Fruit fly (Drosophila melanogaster) whole organism, embryonic: ENCODE data around the gene CG15922.
A peak's percentile ranks its signal among the peaks of the same experiment; 100 is the strongest.

ENCODE experiments used
- Awh ChIP-seq: fragments of 200-800 bp; sonication (Bioruptor generic); IDR thresholded peaks from 2 replicates; pipeline ENCODE4, ENCODE4 v1.3.6; 2022; ENCODE audit warnings: missing biosample characterization, missing genetic modification characterization
- CG10147 ChIP-seq: fragments of 200-800 bp; sonication (Bioruptor generic); optimal IDR thresholded peaks from 2 replicates; lab custom pipeline; 2019; ENCODE audit warnings: missing biosample characterization, mild to moderate bottlenecking, missing genetic modification characterization, moderate library complexity
- CG10209 ChIP-seq: fragments of 200-800 bp; sonication (Bioruptor generic); optimal IDR thresholded peaks from 3 replicates; lab custom pipeline; 2017; ENCODE audit warnings: missing biosample characterization, mild to moderate bottlenecking, missing genetic modification characterization, missing genetic modification reagents
- CG10267 ChIP-seq: fragments of 200-800 bp; sonication (Bioruptor generic); optimal IDR thresholded peaks from 2 replicates; lab custom pipeline; 2018; ENCODE audit warnings: missing biosample characterization, mild to moderate bottlenecking, missing genetic modification characterization, moderate library complexity
- CG11504 ChIP-seq: fragments of 200-800 bp; sonication (Bioruptor generic); optimal IDR thresholded peaks from 3 replicates; lab custom pipeline; 2019; ENCODE audit warnings: missing biosample characterization, mild to moderate bottlenecking, missing genetic modification characterization, moderate library complexity
- CG13424 ChIP-seq: fragments of 200-800 bp; sonication (Bioruptor generic); optimal IDR thresholded peaks from 2 replicates; lab custom pipeline; 2019; ENCODE audit warnings: missing biosample characterization, mild to moderate bottlenecking, missing genetic modification characterization, moderate library complexity
- CG15269 ChIP-seq: fragments of 200-800 bp; sonication (Bioruptor generic); optimal IDR thresholded peaks from 2 replicates; lab custom pipeline; 2018; ENCODE audit warnings: missing biosample characterization, mild to moderate bottlenecking, missing genetic modification characterization, moderate library complexity
- CG17328 ChIP-seq: fragments of 200-800 bp; sonication (Bioruptor generic); IDR thresholded peaks from 2 replicates; pipeline ENCODE4 v1.3.6; 2022; ENCODE audit warnings: missing biosample characterization, missing genetic modification characterization
- CG17361 ChIP-seq: fragments of 200-800 bp; sonication (Bioruptor generic); IDR thresholded peaks from 3 replicates; pipeline ENCODE4 v1.3.6; 2022; ENCODE audit warnings: missing biosample characterization, missing genetic modification characterization
- CG17829 ChIP-seq: fragments of 200-800 bp; optimal IDR thresholded peaks from 2 replicates; lab custom pipeline; 2019; ENCODE audit warnings: missing biosample characterization, mild to moderate bottlenecking, missing genetic modification characterization, moderate library complexity
- CG18262 ChIP-seq: fragments of 200-800 bp; optimal IDR thresholded peaks from 3 replicates; lab custom pipeline; 2019; ENCODE audit warnings: missing biosample characterization, mild to moderate bottlenecking, missing genetic modification characterization, moderate library complexity
- CG18764 ChIP-seq: fragments of 200-800 bp; sonication (Bioruptor generic); optimal IDR thresholded peaks from 3 replicates; lab custom pipeline; 2016; ENCODE audit warnings: missing biosample characterization, missing genetic modification characterization
- CG2199 ChIP-seq: fragments of 200-800 bp; sonication (Bioruptor generic); IDR thresholded peaks from 3 replicates; pipeline ENCODE4 v1.3.6; 2022; ENCODE audit warnings: missing biosample characterization, missing genetic modification characterization
- CG2712 ChIP-seq: fragments of 200-800 bp; optimal IDR thresholded peaks from 3 replicates; lab custom pipeline; 2019; ENCODE audit warnings: missing biosample characterization, mild to moderate bottlenecking, missing genetic modification characterization, moderate library complexity
- CG32532 ChIP-seq: fragments of 200-800 bp; sonication (Bioruptor generic); IDR thresholded peaks from 2 replicates; pipeline ENCODE4 v1.3.6; 2022; ENCODE audit warnings: missing biosample characterization, missing genetic modification characterization
- CG7556 ChIP-seq: fragments of 200-800 bp; sonication (Bioruptor generic); optimal IDR thresholded peaks from 2 replicates; lab custom pipeline; 2017; ENCODE audit warnings: missing biosample characterization, mild to moderate bottlenecking, missing genetic modification characterization
- CG7928 ChIP-seq: fragments of 200-800 bp; sonication (Bioruptor generic); optimal IDR thresholded peaks from 2 replicates; lab custom pipeline; 2017; ENCODE audit warnings: missing biosample characterization, mild to moderate bottlenecking, missing genetic modification characterization
- CG8290 ChIP-seq, 3 experiments: fragments of 200-800 bp; sonication (Bioruptor generic); optimal IDR thresholded peaks; 2 replicates each; lab custom pipeline; 2016 to 2019; ENCODE audit warnings: missing biosample characterization in 3 of 3, missing genetic modification characterization in 3 of 3, mild to moderate bottlenecking in 2 of 3, moderate library complexity in 1 of 3
- CG9437 ChIP-seq: fragments of 200-800 bp; sonication (Bioruptor generic); optimal IDR thresholded peaks from 2 replicates; lab custom pipeline; 2018; ENCODE audit warnings: missing biosample characterization, mild to moderate bottlenecking, missing genetic modification characterization
- CoRest ChIP-seq: fragments of 200-800 bp; sonication (Bioruptor generic); optimal IDR thresholded peaks from 3 replicates; lab custom pipeline; 2018; ENCODE audit warnings: missing biosample characterization, mild to moderate bottlenecking, missing genetic modification characterization, moderate library complexity
- Dll ChIP-seq: fragments of 200-800 bp; sonication (Bioruptor generic); IDR thresholded peaks from 4 replicates; pipeline ENCODE4 v1.3.6; 2022; ENCODE audit warnings: missing biosample characterization, missing genetic modification characterization; ENCODE audit not compliant: partially characterized antibody
- Ets97D ChIP-seq: fragments of 200-800 bp; sonication (Bioruptor generic); optimal IDR thresholded peaks from 3 replicates; lab custom pipeline; 2016; ENCODE audit warnings: missing biosample characterization, missing genetic modification characterization
- Gsc ChIP-seq: fragments of 200-800 bp; sonication (Bioruptor generic); IDR thresholded peaks from 2 replicates; pipeline ENCODE4 v1.3.6; 2022; ENCODE audit warnings: missing biosample characterization, missing genetic modification characterization
- Hmx ChIP-seq: fragments of 200-800 bp; sonication (Bioruptor generic); optimal IDR thresholded peaks from 2 replicates; lab custom pipeline; 2016; ENCODE audit warnings: missing biosample characterization, missing genetic modification characterization
- Max ChIP-seq: fragments of 200-800 bp; sonication (Bioruptor generic); optimal IDR thresholded peaks from 2 replicates; lab custom pipeline; 2016; ENCODE audit warnings: missing biosample characterization, mild to moderate bottlenecking, missing genetic modification characterization
- Med ChIP-seq: fragments of 200-800 bp; sonication (Bioruptor generic); peaks from one replicate; lab custom pipeline; 2016; ENCODE audit warnings: missing biosample characterization, missing genetic modification characterization, mild to moderate bottlenecking, inconsistent platforms, moderate library complexity
- Meics ChIP-seq: fragments of 200-800 bp; sonication (Bioruptor generic); optimal IDR thresholded peaks from 2 replicates; lab custom pipeline; 2017; ENCODE audit warnings: missing biosample characterization, mild to moderate bottlenecking, missing genetic modification characterization
- Optix ChIP-seq: fragments of 200-800 bp; sonication (Bioruptor generic); IDR thresholded peaks from 3 replicates; pipeline ENCODE4 v1.3.6; 2022; ENCODE audit warnings: missing biosample characterization, missing genetic modification characterization
- Poxn ChIP-seq: fragments of 200-800 bp; sonication (Bioruptor generic); IDR thresholded peaks from 2 replicates; pipeline ENCODE4 v1.3.6; 2022; ENCODE audit warnings: missing biosample characterization, missing genetic modification characterization
- Six4 ChIP-seq: fragments of 200-800 bp; sonication (Bioruptor generic); optimal IDR thresholded peaks from 2 replicates; lab custom pipeline; 2016; ENCODE audit warnings: missing biosample characterization, missing genetic modification characterization
- Sox102F ChIP-seq: fragments of 200-800 bp; sonication (Bioruptor generic); optimal IDR thresholded peaks from 2 replicates; lab custom pipeline; 2018; ENCODE audit warnings: missing biosample characterization, mild to moderate bottlenecking, missing genetic modification characterization, moderate library complexity
- Ssrp ChIP-seq: fragments of 200-800 bp; sonication (Bioruptor generic); optimal IDR thresholded peaks from 2 replicates; lab custom pipeline; 2018; ENCODE audit warnings: missing biosample characterization, mild to moderate bottlenecking, missing genetic modification characterization, moderate library complexity
- Xrp1 ChIP-seq: fragments of 200-800 bp; sonication (Bioruptor generic); IDR thresholded peaks from 2 replicates; pipeline ENCODE4 v1.3.6; 2022; ENCODE audit warnings: missing biosample characterization, missing genetic modification characterization
- ac ChIP-seq: fragments of 200-800 bp; sonication (Bioruptor generic); optimal IDR thresholded peaks from 3 replicates; lab custom pipeline; 2017; ENCODE audit warnings: missing biosample characterization, mild to moderate bottlenecking, missing genetic modification characterization
- cato ChIP-seq: fragments of 200-800 bp; sonication (Bioruptor generic); optimal IDR thresholded peaks from 2 replicates; lab custom pipeline; 2016; ENCODE audit warnings: missing biosample characterization, missing genetic modification characterization, borderline replicate concordance
- cg ChIP-seq: fragments of 200-800 bp; sonication (Bioruptor generic); optimal IDR thresholded peaks from 3 replicates; lab custom pipeline; 2019; ENCODE audit warnings: missing biosample characterization, mild to moderate bottlenecking, missing genetic modification characterization, moderate library complexity
- chif ChIP-seq, 2 experiments: fragments of 200-800 bp; sonication (Bioruptor generic); optimal IDR thresholded peaks; 3 replicates each; lab custom pipeline; 2016; ENCODE audit warnings: missing biosample characterization in 2 of 2, missing genetic modification characterization in 2 of 2
- ci ChIP-seq: fragments of 200-800 bp; sonication (Bioruptor generic); IDR thresholded peaks from 3 replicates; pipeline ENCODE4 v1.3.6; 2022; ENCODE audit warnings: missing biosample characterization, missing genetic modification characterization
- dmrt99B ChIP-seq: fragments of 200-800 bp; sonication (Bioruptor generic); optimal IDR thresholded peaks from 2 replicates; lab custom pipeline; 2018; ENCODE audit warnings: missing biosample characterization, mild to moderate bottlenecking, missing genetic modification characterization, moderate library complexity
- dpn ChIP-seq, 2 experiments: fragments of 200-800 bp; sonication (Bioruptor generic); optimal IDR thresholded peaks; 3 replicates each; lab custom pipeline; 2016; ENCODE audit warnings: missing biosample characterization in 2 of 2, missing genetic modification characterization in 2 of 2
- gem ChIP-seq: fragments of 200-800 bp; sonication (Bioruptor generic); optimal IDR thresholded peaks from 2 replicates; lab custom pipeline; 2019; ENCODE audit warnings: missing biosample characterization, mild to moderate bottlenecking, missing genetic modification characterization, moderate library complexity
- gt ChIP-seq: fragments of 200-800 bp; sonication (Bioruptor generic); IDR thresholded peaks from 2 replicates; pipeline ENCODE4 v1.3.6; 2022; ENCODE audit warnings: missing biosample characterization, missing genetic modification characterization
- lola ChIP-seq, 3 experiments: fragments of >200 bp in 2 of 3; fragments of 200-800 bp in 1 of 3; sonication (Bioruptor generic) in 1 of 3; optimal IDR thresholded peaks; 2 replicates each; lab custom pipeline; 2017 to 2019; ENCODE audit warnings: missing biosample characterization in 3 of 3, missing genetic modification characterization in 3 of 3, mild to moderate bottlenecking in 1 of 3, moderate library complexity in 1 of 3
- lov ChIP-seq, 2 experiments: fragments of 200-800 bp in 1 of 2; fragments of >200 bp in 1 of 2; sonication (Bioruptor generic) in 1 of 2; IDR thresholded peaks in 1 of 2; optimal IDR thresholded peaks in 1 of 2; 2 replicates in 1 of 2; 3 replicates in 1 of 2; pipeline versions ENCODE4 v1.3.6 to Lab custom; 2017 to 2022; ENCODE audit warnings: missing biosample characterization in 1 of 2, missing genetic modification characterization in 1 of 2
- maf-S ChIP-seq: fragments of 200-800 bp; sonication (Bioruptor generic); optimal IDR thresholded peaks from 2 replicates; lab custom pipeline; 2016; ENCODE audit warnings: missing biosample characterization, missing genetic modification characterization
- sd ChIP-seq: fragments of 200-800 bp; sonication (Bioruptor generic); optimal IDR thresholded peaks from 3 replicates; lab custom pipeline; 2018; ENCODE audit warnings: missing biosample characterization, mild to moderate bottlenecking, missing genetic modification characterization, moderate library complexity
- slp2 ChIP-seq: fragments of 200-800 bp; sonication (Bioruptor generic); optimal IDR thresholded peaks from 2 replicates; lab custom pipeline; 2016; ENCODE audit warnings: missing biosample characterization, missing genetic modification characterization
- stwl ChIP-seq: fragments of 200-800 bp; sonication (Bioruptor generic); optimal IDR thresholded peaks from 3 replicates; lab custom pipeline; 2018; ENCODE audit warnings: missing biosample characterization, mild to moderate bottlenecking, missing genetic modification characterization, moderate library complexity
- wor ChIP-seq: fragments of 200-800 bp; sonication (Bioruptor generic); IDR thresholded peaks from 2 replicates; pipeline ENCODE4 v1.3.6; 2022; ENCODE audit warnings: missing biosample characterization, missing genetic modification characterization

The CG15922 gene

DNA sequence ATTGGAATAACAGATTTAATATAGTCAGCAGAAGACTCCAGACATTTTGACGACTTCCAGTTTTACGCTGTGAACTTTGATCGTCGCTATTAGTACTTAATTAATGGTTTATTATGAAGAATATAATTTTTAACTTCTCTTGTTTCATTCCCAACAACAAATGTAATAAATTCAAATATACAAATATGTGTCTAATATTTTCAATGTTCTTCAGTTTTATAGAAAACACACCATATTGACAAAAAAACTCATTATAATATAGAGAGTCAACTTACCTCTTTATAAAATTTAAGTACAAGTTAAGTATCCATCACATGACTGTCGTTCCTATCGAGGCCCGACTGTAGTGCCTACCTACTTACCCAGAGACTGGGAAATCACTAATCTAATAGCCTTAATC lies 13.2 kb upstream of the CG15922 start:
- TF ChIP-seq CG17829 (tag; lab: Kevin White, UChicago) (peak; percentile 5), sd (peak; percentile 39), dmrt99B (tag; lab: Kevin White, UChicago) (peak; percentile 27), CG10147 (GFP tag; lab: Kevin White, UChicago) (peak; percentile 22), slp2 (GFP tag; lab: Kevin White, UChicago) (no peak), maf-S (GFP tag; lab: Kevin White, UChicago) (no peak), lola (GFP tag; optimal IDR thresholded peaks at IDR 0.05; lab: Kevin White, UChicago) (peak in 1 of 3 experiments; percentile 36), CG18262 (tag; lab: Kevin White, UChicago) (peak; percentile 30), Poxn (no peak), CG17328 (GFP tag; lab: Robert Waterston, UW) (no peak), CG13424 (peak; percentile 11), CG17361 (peak; percentile 55; the same call in 1 of the 3 replicates), chif (GFP tag; optimal IDR thresholded peaks at IDR 0.05; lab: Kevin White, UChicago) (peak in 1 of 2 experiments; percentile 10), CG7556 (GFP tag; lab: Kevin White, UChicago) (peak; percentile 29), Awh (no peak), Med (GFP tag; lab: Kevin White, UChicago) (peak; percentile 42), gt (no peak), CG11504 (tag; lab: Kevin White, UChicago) (peak; percentile 11), Xrp1 (GFP tag; lab: Robert Waterston, UW) (peak; percentile 31; the same call in 1 of the 2 replicates), gem (tag; lab: Kevin White, UChicago) (peak; percentile 45), cato (GFP tag; lab: Kevin White, UChicago) (no peak), Gsc (GFP tag; lab: Robert Waterston, UW) (no peak), Sox102F (GFP tag; lab: Kevin White, UChicago) (peak; percentile 14), lov (optimal IDR thresholded peaks at IDR 0.05; lab: Kevin White, UChicago) (no peak), lov (GFP tag; IDR thresholded peaks at IDR 0.05; lab: Robert Waterston, UW) (no peak), CG2199 (no peak), stwl (tag; lab: Kevin White, UChicago) (no peak), Ets97D (GFP tag; lab: Kevin White, UChicago) (no peak), CG8290 (GFP tag; optimal IDR thresholded peaks at IDR 0.05; lab: Kevin White, UChicago) (no peak), CG8290 (tag; optimal IDR thresholded peaks at IDR 0.05; lab: Kevin White, UChicago) (no peak), Six4 (GFP tag; lab: Kevin White, UChicago) (no peak), Ssrp (tag; lab: Kevin White, UChicago) (peak; percentile 37), Meics (GFP tag; lab: Kevin White, UChicago) (peak; percentile 11), CG7928 (GFP tag; lab: Kevin White, UChicago) (no peak), CG15269 (tag; lab: Kevin White, UChicago) (peak; percentile 20), Dll (no peak), CG32532 (peak; percentile 25; the same call in 1 of the 2 replicates), cg (GFP tag; lab: Kevin White, UChicago) (no peak), ac (GFP tag; lab: Kevin White, UChicago) (no peak), CG10267 (peak; percentile 9), ci (GFP tag; lab: Robert Waterston, UW) (no peak), CG18764 (GFP tag; lab: Kevin White, UChicago) (no peak), Optix (GFP tag; lab: Robert Waterston, UW) (no peak), CG2712 (tag; lab: Kevin White, UChicago) (peak; percentile 6), Max (GFP tag; lab: Kevin White, UChicago) (no peak), CoRest (peak; percentile 59), dpn (GFP tag; optimal IDR thresholded peaks at IDR 0.05; lab: Kevin White, UChicago) (peak in 1 of 2 experiments; percentile 30), CG9437 (peak; percentile 12), CG10209 (peak; percentile 7), wor (GFP tag; lab: Robert Waterston, UW) (no peak), Hmx (no peak)
